Worm (Caenorhabditis elegans) whole organism, L1 larva: ENCODE data around the gene col-139.

Source experiments
- egl-27 ChIP-seq, 2 experiments: fragments of 150-350 bp in 1 of 2; sonication (generic microtip); optimal IDR thresholded peaks; 3 replicates each; lab custom pipeline; 2017 to 2018; ENCODE audit warnings: missing biosample characterization in 2 of 2, missing genetic modification characterization in 2 of 2, missing genetic modification reagents in 2 of 2
- fkh-8 ChIP-seq: sonication (generic microtip); optimal IDR thresholded peaks from 2 replicates; lab custom pipeline; 2016; ENCODE audit warnings: mild to moderate bottlenecking, missing genetic modification characterization, missing compliant biosample characterization
- lin-13 ChIP-seq: fragments of 150-350 bp; optimal IDR thresholded peaks from 2 replicates; lab custom pipeline; 2014; ENCODE audit warnings: missing biosample characterization, missing genetic modification reagents, missing genetic modification characterization
- mdl-1 ChIP-seq, 2 experiments: fragments of 150-350 bp; optimal IDR thresholded peaks; 2 replicates each; lab custom pipeline; 2014 to 2017; ENCODE audit warnings: missing biosample characterization in 2 of 2, missing genetic modification characterization in 2 of 2, inconsistent platforms in 1 of 2
- nhr-12 ChIP-seq: sonication (generic microtip); optimal IDR thresholded peaks from 2 replicates; lab custom pipeline; 2017; ENCODE audit warnings: missing biosample characterization, missing genetic modification characterization
- nhr-237 ChIP-seq: fragments of 150-350 bp; optimal IDR thresholded peaks from 2 replicates; lab custom pipeline; 2014; ENCODE audit warnings: missing biosample characterization, missing genetic modification characterization
- nhr-28 ChIP-seq: fragments of 150-350 bp; optimal IDR thresholded peaks from 2 replicates; lab custom pipeline; 2014; ENCODE audit warnings: missing biosample characterization, missing genetic modification characterization
- snpc-4 ChIP-seq: fragments of 150-350 bp; optimal IDR thresholded peaks from 2 replicates; lab custom pipeline; 2014; ENCODE audit warnings: missing biosample characterization, missing genetic modification characterization
- tlp-1 ChIP-seq: fragments of 150-350 bp; optimal IDR thresholded peaks from 2 replicates; lab custom pipeline; 2014; ENCODE audit warnings: missing biosample characterization, missing genetic modification characterization
- zag-1 ChIP-seq: fragments of 150-350 bp; optimal IDR thresholded peaks from 2 replicates; lab custom pipeline; 2014; ENCODE audit warnings: missing biosample characterization, missing genetic modification characterization
- ztf-4 ChIP-seq: fragments of 150-350 bp; optimal IDR thresholded peaks from 2 replicates; lab custom pipeline; 2014; ENCODE audit warnings: missing biosample characterization, missing genetic modification characterization

DNA sequence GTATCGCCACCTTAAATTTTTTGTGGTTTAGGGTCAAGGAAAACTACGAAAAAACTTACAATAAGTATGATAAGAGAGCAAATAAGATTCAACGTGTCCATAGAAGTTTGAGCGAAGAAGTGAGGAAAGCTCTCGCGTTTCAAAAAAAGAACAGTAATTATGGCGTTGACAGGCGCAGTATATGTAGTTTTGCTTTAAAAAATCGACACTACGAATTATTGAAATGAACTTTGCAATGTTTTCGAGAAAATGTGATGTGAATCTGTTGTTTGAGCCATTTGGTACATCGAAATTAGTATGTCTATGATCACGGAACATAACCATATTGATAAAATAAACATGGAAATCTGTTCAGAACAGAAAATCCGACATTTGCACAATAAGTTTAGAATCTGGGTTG, 8.6 kb upstream of the col-139 start, which contains the start of gene srx-74:
- TF ChIP-seq fkh-8 (no peak), snpc-4 (tag; lab: Kevin White, UChicago) (no peak), tlp-1 (tag; lab: Kevin White, UChicago) (no peak), egl-27 (tag; optimal IDR thresholded peaks at IDR 0.05; lab: Kevin White, UChicago) (no peak), mdl-1 (tag; optimal IDR thresholded peaks at IDR 0.05; lab: Kevin White, UChicago) (no peak), nhr-237 (tag; lab: Kevin White, UChicago) (no peak), zag-1 (no peak), nhr-28 (tag; lab: Kevin White, UChicago) (no peak), lin-13 (no peak), nhr-12 (tag; lab: Kevin White, UChicago) (no peak), ztf-4 (no peak)
